Worm (Caenorhabditis elegans) whole organism, midembryonic: ENCODE results near the gene rnh-1.1.

Experiments
- T22C8.4 ChIP-seq: fragments of 200-800 bp; sonication (Bioruptor generic); IDR thresholded peaks from 2 replicates; pipeline ENCODE4 v1.3.6; 2022; ENCODE audit warnings: missing genetic modification characterization, missing compliant biosample characterization
- cog-1 ChIP-seq: sonication (generic microtip); optimal IDR thresholded peaks from 2 replicates; lab custom pipeline; 2016; ENCODE audit warnings: missing genetic modification characterization, missing compliant biosample characterization
- flt-1 ChIP-seq: fragments of 200-800 bp; sonication (Bioruptor generic); IDR thresholded peaks from 2 replicates; pipeline ENCODE4 v1.3.6; 2022; ENCODE audit warnings: missing genetic modification characterization, missing compliant biosample characterization
- klf-2 ChIP-seq: fragments of 200-800 bp; sonication (Bioruptor generic); conservative IDR thresholded peaks from 2 replicates; pipeline ENCODE4 v1.3.6; 2022; ENCODE audit warnings: missing genetic modification reagents, missing genetic modification characterization, missing compliant biosample characterization
- med-1 ChIP-seq: sonication (generic microtip); optimal IDR thresholded peaks from 2 replicates; lab custom pipeline; 2017; ENCODE audit warnings: missing genetic modification characterization, mild to moderate bottlenecking, missing compliant biosample characterization, antibody characterized with exemption, missing genetic modification reagents; ENCODE audit not compliant: insufficient read depth
- ref-1 ChIP-seq: fragments of 200-800 bp; sonication (Bioruptor generic); conservative IDR thresholded peaks from 2 replicates; pipeline ENCODE4 v1.3.6; 2022; ENCODE audit warnings: missing genetic modification reagents, missing genetic modification characterization, missing compliant biosample characterization
- tab-1 ChIP-seq: fragments of 200-800 bp; sonication (Bioruptor generic); IDR thresholded peaks from 2 replicates; pipeline ENCODE4 v1.3.6; 2022; ENCODE audit warnings: missing genetic modification characterization, missing compliant biosample characterization
- ztf-23 ChIP-seq: fragments of 200-800 bp; sonication (Bioruptor generic); IDR thresholded peaks from 2 replicates; pipeline ENCODE4 v1.3.6; 2022; ENCODE audit warnings: missing genetic modification reagents, missing genetic modification characterization, missing compliant biosample characterization
- ztf-29 ChIP-seq: fragments of 200-800 bp; sonication (Bioruptor generic); IDR thresholded peaks from 2 replicates; pipeline ENCODE4 v1.3.6; 2022; ENCODE audit warnings: missing genetic modification reagents, missing genetic modification characterization, missing compliant biosample characterization

Gene rnh-1.1

DNA sequence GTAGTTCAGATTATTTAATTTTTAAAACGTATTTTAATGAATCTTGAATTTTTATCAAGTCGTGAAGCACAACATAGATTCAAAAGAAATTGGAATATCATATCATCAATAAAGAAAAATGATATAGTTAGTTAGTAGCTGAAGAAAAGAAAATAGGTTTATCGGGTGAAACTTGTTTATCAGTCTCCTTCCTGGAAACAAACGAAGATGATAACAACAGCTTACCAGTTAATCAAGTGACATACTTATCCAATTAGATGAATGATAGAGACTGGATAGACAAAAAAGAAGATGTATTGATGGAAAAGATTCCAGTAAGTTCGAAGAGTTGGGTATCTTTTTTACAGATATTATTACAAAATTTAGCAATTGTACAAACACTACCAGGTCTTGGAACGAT lies 17.4 kb downstream of the rnh-1.1 start:
- TF ChIP-seq med-1 (GFP tag; lab: Kevin White, UChicago) (no peak), cog-1 (tag; lab: Kevin White, UChicago) (no peak), ref-1 (no peak), ztf-23 (GFP tag; lab: Robert Waterston, UW) (no peak), flt-1 (GFP tag; lab: Robert Waterston, UW) (no peak), ztf-29 (no peak), T22C8.4 (no peak), tab-1 (GFP tag; lab: Robert Waterston, UW) (no peak), klf-2 (GFP tag; lab: Robert Waterston, UW) (no peak)

DNA sequence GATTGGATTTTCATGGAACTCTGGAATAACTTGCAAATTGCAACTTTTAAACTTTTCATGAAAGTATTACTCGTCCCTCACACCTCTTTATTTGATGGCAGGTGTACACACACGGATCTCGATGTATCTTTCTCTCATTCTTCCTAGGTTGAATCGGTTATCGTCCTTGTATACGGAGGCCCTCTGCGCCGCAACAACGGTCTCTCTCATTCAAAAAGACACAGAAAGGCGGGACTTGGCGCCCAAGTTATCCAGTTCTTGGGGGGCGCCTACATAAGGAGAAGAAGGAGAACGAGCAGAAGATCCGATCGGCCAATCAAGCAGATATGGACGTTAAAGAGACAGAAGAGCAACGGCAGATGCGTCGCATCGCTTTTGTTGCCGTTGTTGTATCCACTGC lies 18.3 kb downstream of the rnh-1.1 start, which contains the start of gene rol-8:
rol-8 (plus strand) TSS at position 301 of the 400 bp plus-strand sequence.
- TF ChIP-seq ztf-29 (no peak), flt-1 (GFP tag; lab: Robert Waterston, UW) (no peak), cog-1 (tag; lab: Kevin White, UChicago) (no peak), med-1 (GFP tag; lab: Kevin White, UChicago) (no peak), ref-1 (no peak), tab-1 (GFP tag; lab: Robert Waterston, UW) (no peak), ztf-23 (GFP tag; lab: Robert Waterston, UW) (no peak), T22C8.4 (no peak), klf-2 (GFP tag; lab: Robert Waterston, UW) (no peak)

DNA sequence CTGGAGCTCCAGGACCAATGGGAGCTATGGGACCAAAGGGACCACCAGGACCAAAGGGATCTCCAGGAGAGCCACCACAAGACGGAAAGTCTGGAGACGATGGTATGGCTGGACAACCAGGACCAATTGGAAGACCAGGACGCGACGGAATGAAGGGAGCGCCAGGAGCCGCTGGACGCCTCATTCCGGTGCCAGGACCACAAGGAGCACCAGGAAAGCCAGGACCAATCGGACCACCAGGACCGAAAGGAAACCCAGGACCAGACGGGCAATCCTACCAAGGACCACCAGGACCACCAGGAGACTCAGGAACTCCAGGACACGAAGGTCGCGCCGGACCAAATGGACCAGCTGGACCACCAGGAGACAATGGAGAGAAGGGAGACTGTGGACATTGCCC lies 19.2 kb downstream of the rnh-1.1 start:
- TF ChIP-seq ref-1 (no peak), med-1 (GFP tag; lab: Kevin White, UChicago) (no peak), cog-1 (tag; lab: Kevin White, UChicago) (no peak), tab-1 (GFP tag; lab: Robert Waterston, UW) (no peak), ztf-29 (no peak), T22C8.4 (no peak)

DNA sequence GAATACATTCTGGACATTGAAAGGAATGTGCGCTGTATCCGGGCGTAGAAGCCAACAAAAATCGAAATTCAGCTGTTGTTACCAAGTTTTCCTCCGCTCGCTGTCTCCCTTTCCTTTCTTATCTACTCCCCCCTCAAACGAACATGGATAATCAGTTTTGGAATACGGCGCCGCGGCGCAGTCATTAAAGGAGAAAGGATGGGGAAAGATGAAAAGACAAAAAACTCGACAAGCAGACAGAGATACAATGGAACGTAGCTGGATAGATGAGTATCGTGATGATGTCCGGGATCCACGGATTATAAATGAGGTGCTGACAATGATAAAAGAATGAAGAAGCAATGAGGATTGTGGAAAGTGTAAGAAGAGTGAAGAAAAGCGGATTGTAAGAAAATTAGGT lies 19.8 kb downstream of the rnh-1.1 start:
- TF ChIP-seq ref-1 (no peak), med-1 (GFP tag; lab: Kevin White, UChicago) (no peak), flt-1 (GFP tag; lab: Robert Waterston, UW) (no peak), cog-1 (tag; lab: Kevin White, UChicago) (no peak)

DNA sequence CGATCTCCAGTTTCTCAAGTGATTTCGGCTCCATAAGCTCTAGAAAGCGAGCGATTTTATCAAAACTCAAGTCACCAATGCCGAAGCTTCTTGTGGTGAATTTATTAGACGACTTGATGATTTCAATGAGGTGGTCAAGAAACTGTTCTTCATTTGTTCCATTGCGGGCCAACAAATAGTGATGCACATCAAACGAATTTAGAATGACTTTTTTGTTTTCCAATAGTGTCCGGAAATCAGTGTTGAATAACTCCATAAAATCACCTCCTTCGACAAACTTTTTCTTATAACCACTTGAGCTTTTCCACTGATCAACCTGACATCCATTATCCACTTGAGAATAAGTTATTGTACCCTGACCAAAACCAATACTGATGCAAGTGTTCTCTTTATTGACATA lies 21.7 kb downstream of the rnh-1.1 start:
- TF ChIP-seq ztf-29: no peak
- no peak for TF ChIP-seq T22C8.4
- TF ChIP-seq ref-1: no peak
- no peak for TF ChIP-seq klf-2 (GFP tag; lab: Robert Waterston, UW)
- no peak for TF ChIP-seq tab-1 (GFP tag; lab: Robert Waterston, UW)
- no peak for TF ChIP-seq ztf-23 (GFP tag; lab: Robert Waterston, UW)
- no peak for TF ChIP-seq flt-1 (GFP tag; lab: Robert Waterston, UW)
- TF ChIP-seq med-1 (GFP tag; lab: Kevin White, UChicago): no peak
- TF ChIP-seq cog-1 (tag; lab: Kevin White, UChicago): no peak

DNA sequence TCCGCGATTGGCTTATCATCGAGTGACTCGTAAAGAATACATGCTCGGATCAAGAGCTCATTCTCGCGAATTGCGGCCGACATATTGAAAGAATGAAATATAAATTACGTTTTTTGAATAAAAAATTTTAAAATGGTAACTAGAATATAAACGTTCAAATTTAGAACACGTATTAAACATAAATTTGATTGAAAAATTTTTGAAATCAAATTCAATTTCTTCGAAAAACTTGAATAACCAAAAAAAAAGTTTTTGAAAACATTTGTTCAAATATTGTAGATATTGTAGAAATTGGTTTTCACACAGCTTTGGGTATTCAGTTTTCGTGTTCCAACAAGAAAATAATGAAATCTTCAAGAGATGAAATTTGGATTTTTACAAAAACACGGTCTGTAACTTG lies 22.5 kb downstream of the rnh-1.1 start, which contains the start of gene fbxa-224:
fbxa-224 (minus strand) TSS at position 101 of the 400 bp plus-strand sequence.
- TF ChIP-seq ref-1: no peak
- no peak for TF ChIP-seq tab-1 (GFP tag; lab: Robert Waterston, UW)
- no peak for TF ChIP-seq cog-1 (tag; lab: Kevin White, UChicago)
- no peak for TF ChIP-seq klf-2 (GFP tag; lab: Robert Waterston, UW)
- no peak for TF ChIP-seq ztf-23 (GFP tag; lab: Robert Waterston, UW)
- TF ChIP-seq med-1 (GFP tag; lab: Kevin White, UChicago): no peak
- no peak for TF ChIP-seq ztf-29
- no peak for TF ChIP-seq T22C8.4
- TF ChIP-seq flt-1 (GFP tag; lab: Robert Waterston, UW): no peak

DNA sequence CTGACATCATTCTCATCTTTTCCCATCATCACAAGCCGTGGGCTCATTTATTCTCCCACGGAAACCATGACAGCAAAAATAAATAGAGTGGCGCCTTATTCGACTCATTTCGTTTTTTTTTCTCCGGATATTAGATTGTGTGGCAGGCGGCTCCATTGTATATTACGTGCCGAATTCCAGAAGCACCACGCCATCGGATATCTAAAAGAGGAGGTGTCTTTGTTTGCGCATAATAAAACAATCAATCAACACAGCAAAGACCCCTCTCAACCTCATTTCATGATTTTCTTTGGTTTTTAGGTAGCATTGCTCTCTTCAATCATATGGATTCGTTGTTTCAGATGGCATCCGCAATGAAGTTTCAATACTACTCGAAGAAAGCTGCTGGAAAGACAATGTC lies 23.5 kb downstream of the rnh-1.1 start, which contains the start of gene tph-1:
tph-1 (plus strand) TSS at position 301 of the 400 bp plus-strand sequence.
- no peak for TF ChIP-seq ztf-29
- TF ChIP-seq ref-1: no peak
- no peak for TF ChIP-seq ztf-23 (GFP tag; lab: Robert Waterston, UW)
- TF ChIP-seq cog-1 (tag; lab: Kevin White, UChicago): no peak
- no peak for TF ChIP-seq flt-1 (GFP tag; lab: Robert Waterston, UW)
- TF ChIP-seq med-1 (GFP tag; lab: Kevin White, UChicago): no peak
- TF ChIP-seq tab-1 (GFP tag; lab: Robert Waterston, UW): no peak
- TF ChIP-seq T22C8.4: no peak
- TF ChIP-seq klf-2 (GFP tag; lab: Robert Waterston, UW): no peak

DNA sequence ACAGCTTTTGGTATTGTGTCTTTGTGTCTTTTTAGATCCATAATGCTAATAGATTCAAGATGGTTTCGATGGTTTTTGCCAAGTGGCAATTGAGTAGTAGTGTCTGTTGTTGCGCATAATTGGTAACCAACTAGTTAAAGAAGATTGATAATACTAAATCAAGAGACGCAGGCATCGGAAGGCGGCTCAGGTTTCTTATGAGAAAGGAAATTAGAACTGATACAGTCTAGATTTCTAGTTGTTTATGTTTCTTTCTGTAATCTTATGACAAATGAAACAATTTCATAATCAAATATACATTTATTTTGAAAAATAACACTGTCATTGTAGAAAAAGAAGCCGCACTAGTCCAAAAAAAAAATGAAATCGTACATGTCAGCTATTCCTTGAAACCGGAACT lies 28.3 kb downstream of the rnh-1.1 start, which contains the start of gene ZK1290.10:
ZK1290.10 (minus strand) TSS at position 101 of the 400 bp plus-strand sequence.
- TF ChIP-seq med-1 (GFP tag; lab: Kevin White, UChicago) (no peak), ztf-29 (no peak), flt-1 (GFP tag; lab: Robert Waterston, UW) (no peak), cog-1 (tag; lab: Kevin White, UChicago) (no peak), tab-1 (GFP tag; lab: Robert Waterston, UW) (no peak), ztf-23 (GFP tag; lab: Robert Waterston, UW) (no peak), klf-2 (GFP tag; lab: Robert Waterston, UW) (no peak), T22C8.4 (no peak), ref-1 (no peak)

DNA sequence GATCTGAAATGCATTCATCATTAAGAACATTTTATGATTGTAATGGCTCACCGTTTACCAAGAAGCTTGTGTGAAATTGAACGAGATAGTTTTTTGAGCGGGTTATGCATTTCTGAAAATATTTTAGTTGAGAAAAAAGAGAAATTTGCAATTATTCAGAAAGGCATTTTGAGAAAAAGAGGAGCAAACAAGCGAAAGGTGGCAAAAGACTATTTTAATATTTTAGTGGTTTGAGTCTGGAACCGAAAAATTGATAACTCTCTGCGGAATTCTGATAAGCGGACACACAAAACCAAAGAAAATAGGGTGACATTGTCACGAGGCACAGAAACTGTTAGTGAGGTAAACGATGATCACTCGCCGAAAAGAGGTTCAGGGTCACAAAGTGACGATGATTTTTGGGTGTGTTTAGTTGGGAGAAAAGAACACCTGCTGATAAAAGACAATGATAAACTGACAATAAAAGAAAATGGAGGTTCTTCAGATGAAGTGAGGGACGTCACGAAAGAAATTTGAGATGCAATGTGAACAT lies 29.2 kb downstream of the rnh-1.1 start:
- no peak for TF ChIP-seq ref-1
- no peak for TF ChIP-seq klf-2 (GFP tag; lab: Robert Waterston, UW)
- TF ChIP-seq cog-1 (tag; lab: Kevin White, UChicago): no peak
- TF ChIP-seq flt-1 (GFP tag; lab: Robert Waterston, UW): no peak
- no peak for TF ChIP-seq tab-1 (GFP tag; lab: Robert Waterston, UW)
- TF ChIP-seq med-1 (GFP tag; lab: Kevin White, UChicago): no peak

DNA sequence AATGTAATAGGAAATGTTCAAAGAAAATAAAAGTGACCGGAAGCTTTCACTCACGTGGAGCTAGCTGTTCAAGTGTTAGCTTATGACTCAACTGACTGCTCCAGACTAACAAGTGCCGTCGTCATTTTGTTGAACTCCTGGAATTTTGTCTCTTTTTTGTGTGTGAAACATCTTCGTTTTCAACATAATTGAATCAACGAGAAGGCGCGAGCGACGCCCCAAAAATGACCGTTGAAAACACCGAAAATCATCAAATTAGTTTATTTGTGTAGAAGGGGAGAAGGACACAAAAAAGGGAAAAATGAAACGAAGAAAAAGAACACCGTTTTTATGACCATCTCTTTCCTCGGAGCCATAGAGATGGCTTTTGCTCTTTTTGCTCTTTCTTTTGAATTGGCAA lies 29.9 kb downstream of the rnh-1.1 start, which contains the start of gene ZK1290.14:
ZK1290.14 (minus strand) TSS at position 139 of the 400 bp plus-strand sequence.
- TF ChIP-seq cog-1 (tag; lab: Kevin White, UChicago) (no peak), klf-2 (GFP tag; lab: Robert Waterston, UW) (no peak), ztf-23 (GFP tag; lab: Robert Waterston, UW) (no peak), tab-1 (GFP tag; lab: Robert Waterston, UW) (no peak), flt-1 (GFP tag; lab: Robert Waterston, UW) (no peak), ztf-29 (no peak), T22C8.4 (no peak)
